Worm (Caenorhabditis elegans): ENCODE results near the gene C07A9.12.

DNA sequence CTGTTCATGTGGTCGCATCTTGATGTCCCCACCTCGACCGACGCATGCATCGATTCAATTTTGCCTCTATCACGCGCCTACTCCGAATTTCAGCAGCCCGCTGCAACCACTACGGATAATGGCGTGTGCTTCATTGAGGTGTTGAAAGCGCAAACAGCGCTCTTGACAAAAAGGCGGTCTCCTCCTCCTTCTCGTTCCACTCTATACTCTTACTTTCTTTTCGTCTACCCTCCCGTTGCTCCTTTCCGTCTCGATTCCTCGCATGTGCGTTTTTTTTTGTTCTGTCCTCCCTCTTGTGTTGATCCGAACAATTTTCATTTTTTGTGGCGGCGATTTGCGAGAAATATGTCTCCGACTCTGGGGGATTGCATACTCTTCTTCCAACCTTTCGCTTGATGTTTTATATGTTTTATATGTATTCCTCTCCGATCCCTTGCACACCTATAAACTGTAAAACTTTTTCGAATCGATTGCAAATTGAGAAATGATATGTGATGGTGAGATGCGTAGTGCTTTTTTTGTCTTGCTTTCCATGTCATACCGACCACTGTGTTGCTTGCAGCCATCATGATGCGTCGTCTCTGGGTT is 24.6 kb downstream of the C07A9.12 start:
- TF ChIP-seq ceh-16 (tag; optimal IDR thresholded peaks at IDR 0.05) (no peak), nhr-28 (tag; optimal IDR thresholded peaks at IDR 0.05) (no peak), tbx-2 (tag; optimal IDR thresholded peaks at IDR 0.05) (no peak)

Data from whole organism, L3 larva.